Fruit fly (Drosophila melanogaster) whole organism, pupa: ENCODE results near the gene Polr2F.

ENCODE experiments used
- CG10348 ChIP-seq: fragments of 200-800 bp; sonication (Bioruptor generic); IDR thresholded peaks from 2 replicates; pipeline ENCODE4 v1.3.6; 2022; ENCODE audit warnings: missing biosample characterization, missing genetic modification characterization
- CG12605 ChIP-seq: fragments of 200-800 bp; sonication (Bioruptor generic); IDR thresholded peaks from 2 replicates; pipeline ENCODE4 v1.3.6; 2022; ENCODE audit warnings: missing biosample characterization, missing genetic modification characterization
- CG13204 ChIP-seq: fragments of 200-800 bp; sonication (Bioruptor generic); optimal IDR thresholded peaks from 2 replicates; lab custom pipeline; 2018; ENCODE audit warnings: missing biosample characterization, mild to moderate bottlenecking, missing genetic modification characterization, moderate library complexity
- CG14655 ChIP-seq: fragments of 200-800 bp; sonication (Bioruptor generic); optimal IDR thresholded peaks from 3 replicates; lab custom pipeline; 2017; ENCODE audit warnings: mild to moderate bottlenecking, missing biosample characterization, missing genetic modification reagents, missing genetic modification characterization
- CG15710 ChIP-seq: fragments of 200-800 bp; sonication (Bioruptor generic); optimal IDR thresholded peaks from 2 replicates; lab custom pipeline; 2018; ENCODE audit warnings: missing biosample characterization, mild to moderate bottlenecking, missing genetic modification characterization, moderate library complexity
- CG17806 ChIP-seq: fragments of 200-800 bp; sonication (Bioruptor generic); optimal IDR thresholded peaks from 2 replicates; lab custom pipeline; 2018; ENCODE audit warnings: missing biosample characterization, mild to moderate bottlenecking, missing genetic modification characterization, moderate library complexity
- CG32121 ChIP-seq: fragments of 200-800 bp; sonication (Bioruptor generic); IDR thresholded peaks from 2 replicates; pipeline ENCODE4 v1.3.6; 2022; ENCODE audit warnings: missing biosample characterization, missing genetic modification characterization
- CG34367 ChIP-seq: fragments of 200-800 bp; sonication (Bioruptor generic); optimal IDR thresholded peaks from 2 replicates; lab custom pipeline; 2018; ENCODE audit warnings: missing biosample characterization, mild to moderate bottlenecking, missing genetic modification characterization
- CG4496 ChIP-seq: fragments of 200-800 bp; sonication (Bioruptor generic); IDR thresholded peaks from 3 replicates; pipeline ENCODE4 v1.3.6; 2022; ENCODE audit warnings: missing biosample characterization, missing genetic modification characterization
- CG8159 ChIP-seq: fragments of 200-800 bp; sonication (Bioruptor generic); optimal IDR thresholded peaks from 3 replicates; lab custom pipeline; 2018; ENCODE audit warnings: missing biosample characterization, mild to moderate bottlenecking, missing genetic modification characterization, moderate library complexity
- CG8301 ChIP-seq: fragments of 200-800 bp; sonication (Bioruptor generic); optimal IDR thresholded peaks from 2 replicates; lab custom pipeline; 2018; ENCODE audit warnings: missing biosample characterization, mild to moderate bottlenecking, missing genetic modification characterization
- CG9948 ChIP-seq: fragments of 200-800 bp; sonication (Bioruptor generic); optimal IDR thresholded peaks from 2 replicates; lab custom pipeline; 2018; ENCODE audit warnings: missing biosample characterization, mild to moderate bottlenecking, missing genetic modification characterization, moderate library complexity
- D1 ChIP-seq: fragments of 200-800 bp; sonication (Bioruptor generic); optimal IDR thresholded peaks from 2 replicates; lab custom pipeline; 2018; ENCODE audit warnings: missing biosample characterization, mild to moderate bottlenecking, missing genetic modification characterization, moderate library complexity
- EcR ChIP-seq: fragments of 200-800 bp; sonication (Bioruptor generic); optimal IDR thresholded peaks from 3 replicates; lab custom pipeline; 2019; ENCODE audit warnings: missing biosample characterization, missing genetic modification characterization, mild to moderate bottlenecking, moderate library complexity, missing genetic modification reagents
- Ets98B ChIP-seq: fragments of 200-800 bp; sonication (Bioruptor generic); IDR thresholded peaks from 2 replicates; pipeline ENCODE4 v1.3.6; 2022; ENCODE audit warnings: missing biosample characterization, missing genetic modification characterization
- Pif1A ChIP-seq: fragments of 200-800 bp; sonication (Bioruptor generic); optimal IDR thresholded peaks from 3 replicates; lab custom pipeline; 2016; ENCODE audit warnings: missing biosample characterization, missing genetic modification characterization
- Pif1B ChIP-seq: fragments of 200-800 bp; sonication (Bioruptor generic); optimal IDR thresholded peaks from 3 replicates; lab custom pipeline; 2016; ENCODE audit warnings: missing biosample characterization, missing genetic modification characterization
- Snoo ChIP-seq: fragments of 200-800 bp; sonication (Bioruptor generic); optimal IDR thresholded peaks from 3 replicates; lab custom pipeline; 2017; ENCODE audit warnings: missing biosample characterization, mild to moderate bottlenecking, missing genetic modification characterization, inconsistent platforms
- fd96Ca ChIP-seq: fragments of 200-800 bp; sonication (Bioruptor generic); IDR thresholded peaks from 3 replicates; pipeline ENCODE4 v1.3.6; 2022; ENCODE audit warnings: missing biosample characterization, missing genetic modification characterization
- gl ChIP-seq: fragments of 200-800 bp; sonication (Bioruptor generic); optimal IDR thresholded peaks from 2 replicates; lab custom pipeline; 2018; ENCODE audit warnings: missing biosample characterization, mild to moderate bottlenecking, missing genetic modification characterization
- rn ChIP-seq: fragments of 200-800 bp; sonication (Bioruptor generic); IDR thresholded peaks from 2 replicates; pipeline ENCODE4 v1.3.6; 2022; ENCODE audit warnings: missing biosample characterization, missing genetic modification characterization

Gene Polr2F

dm6 chr3R:5367512-5368169, 4.0 kb upstream of the Polr2F start:
- no peak for TF ChIP-seq Ets98B (GFP tag; lab: Robert Waterston, UW)
- no peak for TF ChIP-seq Pif1B (GFP tag; lab: Kevin White, UChicago)
- no peak for TF ChIP-seq fd96Ca (GFP tag; lab: Robert Waterston, UW)
- no peak for TF ChIP-seq Snoo (tag; lab: Kevin White, UChicago)
- peak; percentile 86 for TF ChIP-seq EcR (GFP tag; lab: Kevin White, UChicago)
- no peak for TF ChIP-seq rn
- TF ChIP-seq CG8301 (tag; lab: Kevin White, UChicago), result no peak
- no peak for TF ChIP-seq CG15710 (tag; lab: Kevin White, UChicago)
- no peak for TF ChIP-seq CG32121 (GFP tag; lab: Robert Waterston, UW)
- no peak for TF ChIP-seq CG17806 (tag; lab: Kevin White, UChicago)
- 0 out of 3 replicates have a peak, but pooled peaks have one; percentile 19 for TF ChIP-seq CG4496 (GFP tag; lab: Robert Waterston, UW)
- TF ChIP-seq CG9948 (tag; lab: Kevin White, UChicago), result no peak
- no peak for TF ChIP-seq Pif1A
- TF ChIP-seq CG12605 (GFP tag; lab: Robert Waterston, UW), result peak; percentile 50; the same call in 1 of the 2 replicates
- peak; percentile 73 for TF ChIP-seq CG13204 (GFP tag; lab: Kevin White, UChicago)
- no peak for TF ChIP-seq CG8159
- TF ChIP-seq CG34367 (tag; lab: Kevin White, UChicago), result no peak
- no peak for TF ChIP-seq CG14655
- TF ChIP-seq CG10348 (GFP tag; lab: Robert Waterston, UW), result no peak
- no peak for TF ChIP-seq D1
- peak; percentile 31 for TF ChIP-seq gl (tag; lab: Kevin White, UChicago)
- TF ChIP-seq, all 21 proteins: peak for 5

- no peak for TF ChIP-seq Snoo (tag; lab: Kevin White, UChicago)
- TF ChIP-seq CG8159, result peak; percentile 11
- TF ChIP-seq Ets98B (GFP tag; lab: Robert Waterston, UW), result peak; percentile 11; the same call in 1 of the 2 replicates
- TF ChIP-seq CG4496 (GFP tag; lab: Robert Waterston, UW), result peak; percentile 65
- TF ChIP-seq CG8301 (tag; lab: Kevin White, UChicago), result no peak
- no peak for TF ChIP-seq Pif1B (GFP tag; lab: Kevin White, UChicago)
- peak; percentile 32; the same call in 1 of the 3 replicates for TF ChIP-seq fd96Ca (GFP tag; lab: Robert Waterston, UW)
These were observed 3.3 kb upstream of the Polr2F start, which contains the start of gene Cerk for dm6 chr3R:5368170-5368781. Gene Cerk, minus strand, starts transcription at chr3R:5368306.

dm6 chr3R:5369490-5370001, 2.0 kb upstream of the Polr2F start, which contains the start of the genes CG31542 and CG34277:
Gene CG31542, plus strand, starts transcription at chr3R:5369540.
Gene CG34277, plus strand, starts transcription at chr3R:5369540.
- TF ChIP-seq CG34367 (tag; lab: Kevin White, UChicago) (no peak), CG17806 (tag; lab: Kevin White, UChicago) (no peak), Ets98B (GFP tag; lab: Robert Waterston, UW) (no peak), CG32121 (GFP tag; lab: Robert Waterston, UW) (no peak), rn (no peak), EcR (GFP tag; lab: Kevin White, UChicago) (no peak), CG15710 (tag; lab: Kevin White, UChicago) (no peak), CG12605 (GFP tag; lab: Robert Waterston, UW) (no peak), gl (tag; lab: Kevin White, UChicago) (no peak), D1 (no peak), Snoo (tag; lab: Kevin White, UChicago) (no peak), Pif1A (no peak), CG13204 (GFP tag; lab: Kevin White, UChicago) (no peak)
- TF ChIP-seq, all 21 proteins: peak for 0

dm6 chr3R:5374720-5375119, 3.1 kb downstream of the Polr2F start, which contains the start of the genes hd and CG14667:
Gene hd, minus strand, starts transcription at chr3R:5374962.
Gene CG14667, plus strand, starts transcription at chr3R:5375022.
- no peak for TF ChIP-seq CG8159

- TF ChIP-seq CG8159 (no peak), EcR (GFP tag; lab: Kevin White, UChicago) (no peak), CG8301 (tag; lab: Kevin White, UChicago) (no peak), D1 (no peak), Pif1B (GFP tag; lab: Kevin White, UChicago) (no peak), CG32121 (GFP tag; lab: Robert Waterston, UW) (no peak), CG34367 (tag; lab: Kevin White, UChicago) (no peak), rn (no peak), gl (tag; lab: Kevin White, UChicago) (no peak), Ets98B (GFP tag; lab: Robert Waterston, UW) (no peak)
- TF ChIP-seq, all 21 proteins: peak for 0
These were observed 5.0 kb downstream of the Polr2F start, which contains the start of gene 7B2 for dm6 chr3R:5376612-5377011. Gene 7B2, plus strand, starts transcription at chr3R:5376780.

- TF ChIP-seq CG8301 (tag; lab: Kevin White, UChicago) (no peak), EcR (GFP tag; lab: Kevin White, UChicago) (peak; percentile 98), Snoo (tag; lab: Kevin White, UChicago) (no peak), D1 (no peak), CG32121 (GFP tag; lab: Robert Waterston, UW) (no peak), CG17806 (tag; lab: Kevin White, UChicago) (peak; percentile 13), gl (tag; lab: Kevin White, UChicago) (peak; percentile 19), Pif1B (GFP tag; lab: Kevin White, UChicago) (no peak)
- TF ChIP-seq, all 21 proteins: peak for 3
These were observed 14.2 kb downstream of the Polr2F start for dm6 chr3R:5385761-5386160.
